Fruit fly (Drosophila melanogaster): Measurements from ENCODE around the gene Nepl15.

Gene Nepl15

dm6 chr3R:22732995-22733394 lies 33.0 kb downstream of the Nepl15 start:
- TF ChIP-seq noc (tag; optimal IDR thresholded peaks at IDR 0.05): no peak

dm6 chr3R:22727857-22728256 lies 38.1 kb downstream of the Nepl15 start:
- no peak for TF ChIP-seq noc (tag; optimal IDR thresholded peaks at IDR 0.05)

dm6 chr3R:22727456-22727833 lies 38.5 kb downstream of the Nepl15 start:
- TF ChIP-seq noc (tag; optimal IDR thresholded peaks at IDR 0.05): no peak

- no peak for TF ChIP-seq noc (tag; optimal IDR thresholded peaks at IDR 0.05)
These were observed 39.1 kb downstream of the Nepl15 start, which contains the start of gene CG45049 for dm6 chr3R:22726771-22727455. CG45049 (plus strand) TSS chr3R:22726967.

- no peak for TF ChIP-seq noc (tag; optimal IDR thresholded peaks at IDR 0.05)
These were observed 39.8 kb downstream of the Nepl15 start, which contains the start of gene RNF220 for dm6 chr3R:22726031-22726770. RNF220 (minus strand) TSS chr3R:22726414.

- TF ChIP-seq noc (tag; optimal IDR thresholded peaks at IDR 0.05): peak; percentile 58
These were observed 41.6 kb downstream of the Nepl15 start, which contains the start of gene Irp-1A for dm6 chr3R:22724149-22724973. Irp-1A (minus strand) TSS chr3R:22724587.

- no peak for TF ChIP-seq noc (tag; optimal IDR thresholded peaks at IDR 0.05)
These were observed 45.1 kb downstream of the Nepl15 start, which contains the start of gene wge for dm6 chr3R:22720808-22721306. wge (minus strand) TSS chr3R:22721150.

dm6 chr3R:22719607-22719949 lies 46.4 kb downstream of the Nepl15 start:
- TF ChIP-seq noc (tag; optimal IDR thresholded peaks at IDR 0.05): no peak

dm6 chr3R:22718937-22719606 lies 46.9 kb downstream of the Nepl15 start:
- TF ChIP-seq noc (tag; optimal IDR thresholded peaks at IDR 0.05): no peak

dm6 chr3R:22718401-22718800 lies 47.6 kb downstream of the Nepl15 start:
- no peak for TF ChIP-seq noc (tag; optimal IDR thresholded peaks at IDR 0.05)

- TF ChIP-seq noc (tag; optimal IDR thresholded peaks at IDR 0.05): no peak
These were observed 48.1 kb downstream of the Nepl15 start for dm6 chr3R:22717863-22718262.

All from whole organism, larva.